Fruit fly (Drosophila melanogaster) whole organism: ENCODE measurements around the gene CG42835.

Source experiments
- EcR ChIP-seq, 2 experiments: fragments of >200 bp; optimal IDR thresholded peaks; 2 replicates each; lab custom pipeline; 2017; ENCODE audit warnings: missing biosample characterization in 2 of 2, missing genetic modification characterization in 2 of 2, missing genetic modification reagents in 2 of 2
- pan ChIP-seq: fragments of >200 bp; optimal IDR thresholded peaks from 2 replicates; lab custom pipeline; 2017
- psq ChIP-seq: fragments of >200 bp; optimal IDR thresholded peaks from 2 replicates; lab custom pipeline; 2017
- usp ChIP-seq: fragments of >200 bp; optimal IDR thresholded peaks from 2 replicates; lab custom pipeline; 2017; ENCODE audit warnings: missing biosample characterization, missing genetic modification characterization, mixed read lengths

dm6 chr3R:17379051-17379450 is 41.4 kb upstream of the CG42835 start:
- TF ChIP-seq pan (lab: Kevin White, UChicago): no peak
- TF ChIP-seq psq (lab: Kevin White, UChicago): no peak
- TF ChIP-seq usp: no peak
- no peak for TF ChIP-seq EcR (GFP tag; optimal IDR thresholded peaks at IDR 0.05; lab: Kevin White, UChicago)
